Worm (Caenorhabditis elegans) whole organism, L4/young adult: ENCODE data around the gene F34D10.4.

Experiments used
- W03F9.2 ChIP-seq: fragments of 150-350 bp; optimal IDR thresholded peaks from 2 replicates; lab custom pipeline; 2014; ENCODE audit warnings: missing biosample characterization, missing genetic modification characterization
- him-1 ChIP-seq: sonication (generic microtip); optimal IDR thresholded peaks from 2 replicates; lab custom pipeline; 2016; ENCODE audit warnings: missing genotype, missing genetic modification reagents, missing genetic modification characterization, missing compliant biosample characterization

DNA sequence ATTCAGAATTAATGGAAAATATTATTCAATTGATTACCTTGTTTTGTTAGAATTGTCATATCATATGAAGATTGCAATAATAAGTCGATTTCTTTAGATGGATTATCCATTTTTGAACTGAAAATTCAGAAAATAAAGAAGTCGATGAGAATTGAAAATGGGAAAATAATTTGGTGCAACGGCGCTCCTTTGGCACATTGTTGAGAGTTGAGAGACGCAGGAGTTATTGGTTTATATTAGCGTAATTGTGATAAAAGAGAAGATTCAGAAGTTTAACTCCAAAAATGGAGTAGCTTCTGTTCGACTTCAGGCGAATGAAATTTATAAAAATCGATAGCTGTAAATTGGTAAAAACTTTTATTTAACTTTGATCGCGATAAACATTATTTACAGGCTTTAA lies 16.8 kb upstream of the F34D10.4 start, which contains the start of gene C14B1.8:
- no peak for TF ChIP-seq W03F9.2 (tag; lab: Kevin White, UChicago)
- TF ChIP-seq him-1 (tag; lab: Kevin White, UChicago), result no peak
